Worm (Caenorhabditis elegans) whole organism, L4 larva: Measurements from ENCODE around the gene srh-241.

Source experiments
- Y105C5A.15 ChIP-seq: fragments of 200-800 bp; sonication (Bioruptor generic); IDR thresholded peaks from 2 replicates; pipeline ENCODE4 v1.3.6; 2022; ENCODE audit warnings: missing genetic modification characterization, missing compliant biosample characterization
- ZK546.5 ChIP-seq, 2 experiments: sonication (generic microtip); optimal IDR thresholded peaks; 2 replicates each; lab custom pipeline; 2017; ENCODE audit warnings: missing biosample characterization in 2 of 2, missing genetic modification characterization in 2 of 2
- ceh-28 ChIP-seq: fragments of 150-350 bp; optimal IDR thresholded peaks from 2 replicates; lab custom pipeline; 2014; ENCODE audit warnings: missing biosample characterization, missing genetic modification reagents, missing genetic modification characterization
- lin-15B ChIP-seq: fragments of 150-350 bp; sonication (generic microtip); optimal IDR thresholded peaks from 3 replicates; lab custom pipeline; 2014; ENCODE audit warnings: missing biosample characterization, missing genetic modification characterization
- nhr-76 ChIP-seq: fragments of 150-350 bp; optimal IDR thresholded peaks from 2 replicates; lab custom pipeline; 2014; ENCODE audit warnings: missing biosample characterization, missing genetic modification characterization
- pqm-1 ChIP-seq: sonication (generic microtip); optimal IDR thresholded peaks from 2 replicates; lab custom pipeline; 2017; ENCODE audit warnings: missing biosample characterization, missing genetic modification characterization

ce11 chrV:2830817-2831216 lies 38.6 kb downstream of the srh-241 start, which contains the start of gene srw-2:
- TF ChIP-seq lin-15B (tag; lab: Kevin White, UChicago) (no peak), Y105C5A.15 (GFP tag; lab: Robert Waterston, UW) (no peak), pqm-1 (tag; lab: Kevin White, UChicago) (no peak), nhr-76 (no peak), ceh-28 (no peak), ZK546.5 (tag; optimal IDR thresholded peaks at IDR 0.05; lab: Kevin White, UChicago) (no peak)
